Worm (Caenorhabditis elegans) whole organism, L1 larva: ENCODE measurements around the gene T24D5.4.

Experiments used
- blmp-1 ChIP-seq: fragments of 150-350 bp; optimal IDR thresholded peaks from 2 replicates; lab custom pipeline; 2014; ENCODE audit warnings: missing biosample characterization, missing genetic modification characterization
- ceh-82 ChIP-seq, 3 experiments: fragments of 150-350 bp in 1 of 3; sonication (generic microtip) in 2 of 3; optimal IDR thresholded peaks; 2 replicates each; lab custom pipeline; 2014 to 2017; ENCODE audit warnings: missing biosample characterization in 3 of 3, missing genetic modification characterization in 3 of 3
- dpl-1 ChIP-seq, 3 experiments: fragments of 150-350 bp in 2 of 3; sonication (generic microtip) in 1 of 3; optimal IDR thresholded peaks; 2 replicates each; lab custom pipeline; 2014 to 2017; ENCODE audit warnings: missing biosample characterization in 3 of 3, missing genetic modification characterization in 3 of 3, missing genetic modification reagents in 3 of 3
- lsy-2 ChIP-seq, 2 experiments: fragments of 150-350 bp; optimal IDR thresholded peaks; 2 replicates each; lab custom pipeline; 2014; ENCODE audit warnings: missing biosample characterization in 2 of 2, missing genetic modification characterization in 2 of 2
- mep-1 ChIP-seq: fragments of 150-350 bp; optimal IDR thresholded peaks from 2 replicates; lab custom pipeline; 2014; ENCODE audit warnings: missing biosample characterization, missing genetic modification characterization
- nhr-11 ChIP-seq: fragments of 150-350 bp; optimal IDR thresholded peaks from 2 replicates; lab custom pipeline; 2014; ENCODE audit warnings: missing biosample characterization, missing genetic modification characterization
- nhr-237 ChIP-seq: fragments of 150-350 bp; optimal IDR thresholded peaks from 2 replicates; lab custom pipeline; 2014; ENCODE audit warnings: missing biosample characterization, missing genetic modification characterization
- nhr-71 ChIP-seq: sonication (generic microtip); optimal IDR thresholded peaks from 2 replicates; lab custom pipeline; 2016; ENCODE audit warnings: mild to moderate bottlenecking, missing genetic modification characterization, moderate library complexity, missing compliant biosample characterization
- pqm-1 ChIP-seq: sonication (generic microtip); optimal IDR thresholded peaks from 3 replicates; lab custom pipeline; 2017; ENCODE audit warnings: missing biosample characterization, missing genetic modification characterization
- skn-1 ChIP-seq: fragments of 150-350 bp; optimal IDR thresholded peaks from 2 replicates; lab custom pipeline; 2014; ENCODE audit warnings: missing biosample characterization, missing genetic modification characterization
- tbx-2 ChIP-seq: sonication (generic microtip); optimal IDR thresholded peaks from 2 replicates; lab custom pipeline; 2016; ENCODE audit warnings: missing genetic modification characterization, missing compliant biosample characterization
- zag-1 ChIP-seq: fragments of 150-350 bp; optimal IDR thresholded peaks from 2 replicates; lab custom pipeline; 2014; ENCODE audit warnings: missing biosample characterization, missing genetic modification characterization
- ztf-11 ChIP-seq, 2 experiments: sonication (generic microtip); optimal IDR thresholded peaks; 2 replicates each; lab custom pipeline; 2016 to 2017; ENCODE audit warnings: missing genetic modification characterization in 2 of 2, missing biosample characterization in 1 of 2, missing compliant biosample characterization in 1 of 2

ce11 chrX:12574473-12574872 is 22.5 kb upstream of the T24D5.4 start, which contains the start of gene T24D5.1:
- TF ChIP-seq nhr-11 (tag; lab: Kevin White, UChicago), result no peak
- no peak for TF ChIP-seq mep-1 (tag; lab: Kevin White, UChicago)
- no peak for TF ChIP-seq blmp-1
- TF ChIP-seq ceh-82 (tag; optimal IDR thresholded peaks at IDR 0.05; lab: Kevin White, UChicago), result no peak
- TF ChIP-seq skn-1 (tag; lab: Kevin White, UChicago), result no peak
- TF ChIP-seq lsy-2 (tag; optimal IDR thresholded peaks at IDR 0.05; lab: Kevin White, UChicago), result no peak
- no peak for TF ChIP-seq nhr-237 (tag; lab: Kevin White, UChicago)
- TF ChIP-seq nhr-71 (tag; lab: Kevin White, UChicago), result no peak
- no peak for TF ChIP-seq pqm-1 (tag; lab: Kevin White, UChicago)
- no peak for TF ChIP-seq ztf-11 (tag; optimal IDR thresholded peaks at IDR 0.05; lab: Kevin White, UChicago)
- TF ChIP-seq tbx-2 (tag; lab: Kevin White, UChicago), result no peak
- TF ChIP-seq dpl-1 (GFP tag; optimal IDR thresholded peaks at IDR 0.05; lab: Kevin White, UChicago), result no peak
- no peak for TF ChIP-seq zag-1 (tag; lab: Kevin White, UChicago)
